Worm (Caenorhabditis elegans): ENCODE data around the gene bas-1.

ce11 chrIII:5621236-5621635 is 9.2 kb downstream of the bas-1 start:
- TF ChIP-seq R02D3.7 (tag; optimal IDR thresholded peaks at IDR 0.05): no peak
- no peak for TF ChIP-seq aly-2 (tag; optimal IDR thresholded peaks at IDR 0.05)
- TF ChIP-seq lin-39 (tag; optimal IDR thresholded peaks at IDR 0.05): no peak
- no peak for TF ChIP-seq elt-3 (tag; optimal IDR thresholded peaks at IDR 0.05)
- no peak for TF ChIP-seq ama-1 (optimal IDR thresholded peaks at IDR 0.05)
- no peak for TF ChIP-seq unc-62 (GFP tag; optimal IDR thresholded peaks at IDR 0.05)
- TF ChIP-seq elt-1 (tag; optimal IDR thresholded peaks at IDR 0.05): no peak
- TF ChIP-seq lin-13 (GFP tag; optimal IDR thresholded peaks at IDR 0.05): peak; percentile 58
- no peak for TF ChIP-seq ceh-82 (tag; optimal IDR thresholded peaks at IDR 0.05)
- TF ChIP-seq Y55F3AM.14 (GFP tag; optimal IDR thresholded peaks at IDR 0.05): peak; percentile 7
- peak; percentile 74 for TF ChIP-seq egl-27 (tag; optimal IDR thresholded peaks at IDR 0.05)
- peak; percentile 85 for TF ChIP-seq F13H6.1 (tag; optimal IDR thresholded peaks at IDR 0.05)
- TF ChIP-seq snpc-4 (tag; optimal IDR thresholded peaks at IDR 0.05): peak; percentile 39

Data from whole organism, L2 larva.